Fruit fly (Drosophila melanogaster) whole organism, prepupa: Measurements from ENCODE around the gene CG33689.

Experiments
- CG10631 ChIP-seq: fragments of 200-800 bp; sonication (Bioruptor generic); optimal IDR thresholded peaks from 2 replicates; lab custom pipeline; 2016; ENCODE audit warnings: missing biosample characterization, missing genetic modification characterization
- CG10669 ChIP-seq: fragments of 200-800 bp; sonication (Bioruptor generic); optimal IDR thresholded peaks from 3 replicates; lab custom pipeline; 2018; ENCODE audit warnings: missing biosample characterization, mild to moderate bottlenecking, missing genetic modification characterization, moderate library complexity
- CG11294 ChIP-seq: fragments of 200-800 bp; sonication (Bioruptor generic); IDR thresholded peaks from 2 replicates; pipeline ENCODE4 v1.3.6; 2022; ENCODE audit warnings: missing biosample characterization, missing genetic modification characterization
- CG11902 ChIP-seq: fragments of 200-800 bp; sonication (Bioruptor generic); optimal IDR thresholded peaks from 3 replicates; lab custom pipeline; 2016; ENCODE audit warnings: missing biosample characterization, missing genetic modification characterization
- CG15336 ChIP-seq: fragments of 200-800 bp; sonication (Bioruptor generic); IDR thresholded peaks from 2 replicates; pipeline ENCODE4 v1.3.6; 2022; ENCODE audit warnings: missing biosample characterization, missing genetic modification characterization
- CG16779 ChIP-seq: fragments of 200-800 bp; sonication (Bioruptor generic); optimal IDR thresholded peaks from 3 replicates; lab custom pipeline; 2017; ENCODE audit warnings: missing biosample characterization, mild to moderate bottlenecking, missing genetic modification characterization
- CG32006 ChIP-seq: fragments of 200-800 bp; sonication (Bioruptor generic); optimal IDR thresholded peaks from 3 replicates; lab custom pipeline; 2017; ENCODE audit warnings: missing biosample characterization, mild to moderate bottlenecking, missing genetic modification characterization
- CG3919 ChIP-seq: fragments of 200-800 bp; sonication (Bioruptor generic); optimal IDR thresholded peaks from 3 replicates; lab custom pipeline; 2016; ENCODE audit warnings: missing biosample characterization, missing genetic modification characterization
- CG4318 ChIP-seq: fragments of 200-800 bp; sonication (Bioruptor generic); optimal IDR thresholded peaks from 3 replicates; lab custom pipeline; 2017; ENCODE audit warnings: missing biosample characterization, mild to moderate bottlenecking, missing genetic modification characterization
- CG6163 ChIP-seq: fragments of 200-800 bp; sonication (Bioruptor generic); IDR thresholded peaks from 3 replicates; pipeline ENCODE4 v1.3.6; 2022; ENCODE audit warnings: missing biosample characterization, missing genetic modification characterization
- CG6792 ChIP-seq: fragments of 200-800 bp; sonication (Bioruptor generic); optimal IDR thresholded peaks from 3 replicates; lab custom pipeline; 2016; ENCODE audit warnings: missing biosample characterization, missing genetic modification characterization
- CG6854 ChIP-seq: fragments of 200-800 bp; sonication (Bioruptor generic); optimal IDR thresholded peaks from 2 replicates; lab custom pipeline; 2017; ENCODE audit warnings: missing biosample characterization, mild to moderate bottlenecking, missing genetic modification characterization
- CG7368 ChIP-seq: fragments of 200-800 bp; sonication (Bioruptor generic); optimal IDR thresholded peaks from 3 replicates; lab custom pipeline; 2016; ENCODE audit warnings: missing biosample characterization, missing genetic modification characterization
- CG8319 ChIP-seq: fragments of 200-800 bp; sonication (Bioruptor generic); optimal IDR thresholded peaks from 3 replicates; lab custom pipeline; 2016; ENCODE audit warnings: missing biosample characterization, missing genetic modification characterization
- CG8632 ChIP-seq: fragments of 200-800 bp; sonication (Bioruptor generic); optimal IDR thresholded peaks from 3 replicates; lab custom pipeline; 2016; ENCODE audit warnings: missing biosample characterization, missing genetic modification characterization
- CG9139 ChIP-seq: fragments of 200-800 bp; sonication (Bioruptor generic); optimal IDR thresholded peaks from 3 replicates; lab custom pipeline; 2017; ENCODE audit warnings: missing biosample characterization, mild to moderate bottlenecking, missing genetic modification characterization
- Eip75B ChIP-seq: fragments of 200-800 bp; sonication (Bioruptor generic); optimal IDR thresholded peaks from 3 replicates; lab custom pipeline; 2016; ENCODE audit warnings: missing biosample characterization, missing genetic modification characterization
- Eip78C ChIP-seq: fragments of 200-800 bp; sonication (Bioruptor generic); peaks from one replicate; lab custom pipeline; 2016; ENCODE audit warnings: missing biosample characterization, missing genetic modification characterization
- Ets21C ChIP-seq: fragments of 200-800 bp; sonication (Bioruptor generic); optimal IDR thresholded peaks from 3 replicates; lab custom pipeline; 2016; ENCODE audit warnings: missing biosample characterization, missing genetic modification characterization
- Gug ChIP-seq: fragments of 200-800 bp; sonication (Bioruptor generic); IDR thresholded peaks from 2 replicates; pipeline ENCODE4 v1.3.6; 2022; ENCODE audit warnings: missing biosample characterization, missing genetic modification characterization
- Hr39 ChIP-seq: fragments of 200-800 bp; sonication (Bioruptor generic); optimal IDR thresholded peaks from 2 replicates; lab custom pipeline; 2016; ENCODE audit warnings: missing biosample characterization, missing genetic modification characterization
- Met ChIP-seq: fragments of 200-800 bp; sonication (Bioruptor generic); optimal IDR thresholded peaks from 3 replicates; lab custom pipeline; 2016; ENCODE audit warnings: missing biosample characterization, missing genetic modification characterization
- Smox ChIP-seq: fragments of 200-800 bp; sonication (Bioruptor generic); optimal IDR thresholded peaks from 3 replicates; lab custom pipeline; 2016; ENCODE audit warnings: missing biosample characterization, missing genetic modification characterization
- Sox14 ChIP-seq: fragments of 200-800 bp; sonication (Bioruptor generic); optimal IDR thresholded peaks from 3 replicates; lab custom pipeline; 2016; ENCODE audit warnings: missing biosample characterization, missing genetic modification characterization
- Sox15 ChIP-seq: fragments of 200-800 bp; sonication (Bioruptor generic); optimal IDR thresholded peaks from 3 replicates; lab custom pipeline; 2016; ENCODE audit warnings: missing biosample characterization, missing genetic modification characterization
- dsx ChIP-seq: fragments of 200-800 bp; optimal IDR thresholded peaks from 3 replicates; lab custom pipeline; 2019; ENCODE audit warnings: missing biosample characterization, mild to moderate bottlenecking, missing genetic modification characterization, moderate library complexity; ENCODE audit not compliant: poor library complexity, severe bottlenecking
- esn ChIP-seq: fragments of 200-800 bp; sonication (Bioruptor generic); optimal IDR thresholded peaks from 2 replicates; lab custom pipeline; 2016; ENCODE audit warnings: missing biosample characterization, mild to moderate bottlenecking, missing genetic modification characterization, moderate library complexity
- fd59A ChIP-seq: fragments of 200-800 bp; sonication (Bioruptor generic); optimal IDR thresholded peaks from 2 replicates; lab custom pipeline; 2017; ENCODE audit warnings: missing biosample characterization, mild to moderate bottlenecking, missing genetic modification characterization, missing genetic modification reagents
- fd85E ChIP-seq: fragments of 200-800 bp; sonication (Bioruptor generic); optimal IDR thresholded peaks from 3 replicates; lab custom pipeline; 2016; ENCODE audit warnings: missing biosample characterization, missing genetic modification characterization
- fkh ChIP-seq: fragments of 200-800 bp; sonication (Bioruptor generic); optimal IDR thresholded peaks from 3 replicates; lab custom pipeline; 2017; ENCODE audit warnings: missing biosample characterization, mild to moderate bottlenecking, missing genetic modification characterization, moderate library complexity
- salr ChIP-seq, 2 experiments: fragments of 200-800 bp; sonication (Bioruptor generic); optimal IDR thresholded peaks; 3 replicates each; lab custom pipeline; 2016 to 2018; ENCODE audit warnings: missing biosample characterization in 2 of 2, missing genetic modification characterization in 2 of 2, mild to moderate bottlenecking in 1 of 2
- ss ChIP-seq, 2 experiments: fragments of 200-800 bp; sonication (Bioruptor generic); optimal IDR thresholded peaks; 2 replicates in 1 of 2; 3 replicates in 1 of 2; lab custom pipeline; 2017 to 2018; ENCODE audit warnings: mild to moderate bottlenecking in 2 of 2, missing biosample characterization in 2 of 2, missing genetic modification characterization in 2 of 2, moderate library complexity in 1 of 2
- svp ChIP-seq: fragments of 200-800 bp; sonication (Bioruptor generic); peaks from one replicate; lab custom pipeline; 2016; ENCODE audit warnings: missing biosample characterization, missing genetic modification characterization

CG33689 gene

DNA sequence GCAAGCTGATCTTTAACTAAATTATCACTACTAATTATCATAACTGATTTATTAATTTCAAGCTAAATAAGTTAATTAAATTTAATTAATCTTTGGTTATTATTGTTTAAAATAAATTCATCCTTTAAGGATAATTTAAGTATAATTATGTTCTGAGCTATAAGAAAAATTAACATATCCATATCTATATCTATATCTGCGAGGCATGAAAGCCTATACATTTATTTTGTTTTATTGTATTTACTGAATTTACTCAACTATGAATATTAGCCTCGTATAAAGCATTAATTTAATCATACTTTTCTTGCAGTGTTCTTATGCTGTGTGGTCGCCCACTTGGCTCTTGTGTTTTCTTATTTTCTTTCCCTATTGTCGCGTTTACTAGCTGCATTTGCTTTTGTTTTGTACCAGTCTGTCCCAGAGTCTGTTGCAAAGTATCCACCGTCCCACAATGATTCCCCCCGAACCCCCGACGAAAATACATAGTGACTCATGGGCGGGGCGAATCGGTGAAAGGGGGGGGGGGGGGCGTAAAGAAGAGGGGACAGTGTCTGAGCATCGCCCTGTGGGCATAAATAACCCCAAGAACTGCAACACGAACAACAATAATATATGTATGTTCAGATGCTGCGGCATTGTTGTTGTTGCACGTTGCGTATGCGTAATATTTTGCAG is 14.6 kb downstream of the CG33689 start (continued):
- TF ChIP-seq CG3919 (GFP tag; lab: Kevin White, UChicago) (peak; percentile 21), Ets21C (GFP tag; lab: Kevin White, UChicago) (no peak), CG11294 (GFP tag; lab: Robert Waterston, UW) (no peak), CG7368 (no peak), CG6854 (no peak), CG8632 (GFP tag; lab: Kevin White, UChicago) (no peak), fd59A (no peak), Smox (no peak), CG10631 (no peak), fd85E (GFP tag; lab: Kevin White, UChicago) (no peak), CG4318 (GFP tag; lab: Kevin White, UChicago) (no peak), CG11902 (GFP tag; lab: Kevin White, UChicago) (no peak), salr (GFP tag; optimal IDR thresholded peaks at IDR 0.05; lab: Kevin White, UChicago) (peak in 1 of 2 experiments; percentile 39), esn (GFP tag; lab: Kevin White, UChicago) (no peak), Gug (GFP tag; lab: Robert Waterston, UW) (0 out of 2 replicates have a peak, but pooled peaks have one; percentile 11), CG32006 (GFP tag; lab: Kevin White, UChicago) (peak; percentile 15), CG16779 (tag; lab: Kevin White, UChicago) (no peak), CG9139 (GFP tag; lab: Kevin White, UChicago) (peak; percentile 21)

dm6 chr3L:16215411-16215810 is 15.4 kb downstream of the CG33689 start:
- TF ChIP-seq dsx: peak; percentile 98
- no peak for TF ChIP-seq Gug (GFP tag; lab: Robert Waterston, UW)
- peak; percentile 45 for TF ChIP-seq Eip78C (GFP tag; lab: Kevin White, UChicago)

DNA sequence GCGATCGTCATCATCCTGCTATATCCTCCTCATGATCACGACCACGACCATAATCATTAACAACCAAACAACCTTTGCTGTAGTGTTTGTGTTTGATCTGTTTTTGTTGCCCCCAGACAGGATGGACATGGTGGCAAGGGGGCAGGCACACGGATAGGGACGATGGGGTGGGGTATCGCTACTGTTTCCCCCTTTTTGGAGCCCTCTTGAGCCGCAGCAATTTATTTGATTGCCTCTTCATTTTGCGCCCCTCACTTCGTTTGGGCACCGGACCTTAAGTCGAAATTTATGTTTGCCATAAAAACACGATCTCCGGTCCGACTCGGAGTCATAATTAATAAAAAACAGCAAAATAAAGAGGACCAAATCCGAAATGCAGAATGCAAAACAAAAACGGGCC is 15.8 kb downstream of the CG33689 start:
- TF ChIP-seq CG3919 (GFP tag; lab: Kevin White, UChicago) (no peak), CG6792 (GFP tag; lab: Kevin White, UChicago) (no peak), esn (GFP tag; lab: Kevin White, UChicago) (no peak), Met (no peak), fkh (GFP tag; lab: Kevin White, UChicago) (no peak), Sox14 (GFP tag; lab: Kevin White, UChicago) (no peak), Eip75B (GFP tag; lab: Kevin White, UChicago) (no peak), CG8319 (GFP tag; lab: Kevin White, UChicago) (no peak), Sox15 (GFP tag; lab: Kevin White, UChicago) (no peak), svp (GFP tag; lab: Kevin White, UChicago) (peak; percentile 42), CG6163 (GFP tag; lab: Robert Waterston, UW) (no peak), dsx (peak; percentile 73), ss (GFP tag; optimal IDR thresholded peaks at IDR 0.05; lab: Kevin White, UChicago) (peak in 1 of 2 experiments; percentile 5), CG8632 (GFP tag; lab: Kevin White, UChicago) (no peak), Eip78C (GFP tag; lab: Kevin White, UChicago) (no peak), CG15336 (GFP tag; lab: Robert Waterston, UW) (no peak), CG11294 (GFP tag; lab: Robert Waterston, UW) (no peak), CG10669 (GFP tag; lab: Kevin White, UChicago) (no peak)

DNA sequence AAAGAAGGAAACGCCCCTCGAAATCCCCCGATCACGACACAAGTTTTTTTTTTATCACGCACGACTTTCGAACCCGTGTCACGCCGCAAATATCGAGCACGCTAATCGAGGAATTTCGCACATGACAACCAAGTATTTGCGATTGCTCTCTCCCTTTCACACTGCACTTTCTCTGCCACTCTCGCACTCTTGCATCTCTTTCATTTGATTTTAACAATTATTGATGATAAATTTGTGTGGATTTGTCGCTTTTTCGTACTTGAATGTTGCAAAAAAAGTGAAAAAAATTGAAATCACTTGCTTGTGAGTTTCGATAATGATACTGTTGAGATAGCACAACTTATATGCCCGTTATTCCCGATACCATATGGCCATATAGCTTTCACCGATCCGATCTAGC is 17.2 kb downstream of the CG33689 start, which contains the start of gene CG13073:
Gene CG13073 (minus strand): TSS at position 101 of the 400 bp plus-strand sequence.
- TF ChIP-seq Eip78C (GFP tag; lab: Kevin White, UChicago): peak; percentile 35
- TF ChIP-seq Hr39 (GFP tag; lab: Kevin White, UChicago): no peak
